Fruit fly (Drosophila melanogaster) whole organism, embryonic: ENCODE measurements around the gene CG13086.

Source experiments
- Antp ChIP-seq: fragments of 200-800 bp; sonication (Bioruptor generic); optimal IDR thresholded peaks from 3 replicates; lab custom pipeline; 2016; ENCODE audit warnings: missing biosample characterization, missing genetic modification characterization
- B-H2 ChIP-seq: fragments of 200-800 bp; sonication (Bioruptor generic); optimal IDR thresholded peaks from 2 replicates; lab custom pipeline; 2018; ENCODE audit warnings: missing biosample characterization, mild to moderate bottlenecking, missing genetic modification characterization
- CG12104 ChIP-seq: fragments of 200-800 bp; sonication (Bioruptor generic); optimal IDR thresholded peaks from 3 replicates; lab custom pipeline; 2016; ENCODE audit warnings: missing biosample characterization, missing genetic modification characterization
- CG12391 ChIP-seq: fragments of 200-800 bp; sonication (Bioruptor generic); optimal IDR thresholded peaks from 3 replicates; lab custom pipeline; 2018; ENCODE audit warnings: missing biosample characterization, mild to moderate bottlenecking, missing genetic modification characterization, moderate library complexity
- CG15601 ChIP-seq: fragments of 200-800 bp; sonication (Bioruptor generic); optimal IDR thresholded peaks from 3 replicates; lab custom pipeline; 2019; ENCODE audit warnings: missing biosample characterization, mild to moderate bottlenecking, missing genetic modification characterization, moderate library complexity
- CG18599 ChIP-seq: fragments of 200-800 bp; sonication (Bioruptor generic); optimal IDR thresholded peaks from 3 replicates; lab custom pipeline; 2017; ENCODE audit warnings: missing biosample characterization, missing genetic modification characterization, mild to moderate bottlenecking, moderate library complexity, missing genetic modification reagents
- CG2712 ChIP-seq: fragments of 200-800 bp; optimal IDR thresholded peaks from 3 replicates; lab custom pipeline; 2019; ENCODE audit warnings: missing biosample characterization, mild to moderate bottlenecking, missing genetic modification characterization, moderate library complexity
- CG3281 ChIP-seq: fragments of 200-800 bp; sonication (Bioruptor generic); optimal IDR thresholded peaks from 3 replicates; lab custom pipeline; 2017; ENCODE audit warnings: missing biosample characterization, mild to moderate bottlenecking, missing genetic modification characterization
- CG4424 ChIP-seq: fragments of 200-800 bp; sonication (Bioruptor generic); optimal IDR thresholded peaks from 3 replicates; lab custom pipeline; 2016; ENCODE audit warnings: missing biosample characterization, missing genetic modification characterization
- CG6175 ChIP-seq: fragments of 200-800 bp; sonication (Bioruptor generic); IDR thresholded peaks from 3 replicates; pipeline ENCODE4 v1.3.6; 2022; ENCODE audit warnings: missing biosample characterization, missing genetic modification characterization
- CG6654 ChIP-seq: fragments of 200-800 bp; sonication (Bioruptor generic); optimal IDR thresholded peaks from 2 replicates; lab custom pipeline; 2017; ENCODE audit warnings: missing biosample characterization, mild to moderate bottlenecking, missing genetic modification characterization
- CG6765 ChIP-seq: fragments of 200-800 bp; sonication (Bioruptor generic); optimal IDR thresholded peaks from 3 replicates; lab custom pipeline; 2017; ENCODE audit warnings: missing biosample characterization, mild to moderate bottlenecking, missing genetic modification characterization
- CG7786 ChIP-seq: fragments of 200-800 bp; sonication (Bioruptor generic); optimal IDR thresholded peaks from 2 replicates; lab custom pipeline; 2016; ENCODE audit warnings: missing biosample characterization, missing genetic modification characterization
- CoRest ChIP-seq: fragments of 200-800 bp; sonication (Bioruptor generic); optimal IDR thresholded peaks from 3 replicates; lab custom pipeline; 2018; ENCODE audit warnings: missing biosample characterization, mild to moderate bottlenecking, missing genetic modification characterization, moderate library complexity
- Doc2 ChIP-seq: fragments of 200-800 bp; sonication (Bioruptor generic); IDR thresholded peaks from 2 replicates; pipeline ENCODE4 v1.3.6; 2022; ENCODE audit warnings: missing biosample characterization, missing genetic modification characterization
- Dref ChIP-seq: fragments of 200-800 bp; sonication (Bioruptor generic); IDR thresholded peaks from 2 replicates; pipeline ENCODE4 v1.3.6; 2022; ENCODE audit warnings: missing biosample characterization, missing genetic modification characterization
- Ets97D ChIP-seq: fragments of 200-800 bp; sonication (Bioruptor generic); optimal IDR thresholded peaks from 3 replicates; lab custom pipeline; 2016; ENCODE audit warnings: missing biosample characterization, missing genetic modification characterization
- Fer1 ChIP-seq: fragments of 200-800 bp; sonication (Bioruptor generic); optimal IDR thresholded peaks from 2 replicates; lab custom pipeline; 2017; ENCODE audit warnings: missing biosample characterization, mild to moderate bottlenecking, missing genetic modification characterization
- HmgZ ChIP-seq: fragments of 200-800 bp; sonication (Bioruptor generic); optimal IDR thresholded peaks from 2 replicates; lab custom pipeline; 2018; ENCODE audit warnings: missing biosample characterization, mild to moderate bottlenecking, missing genetic modification characterization
- Hr78 ChIP-seq, 2 experiments: fragments of 200-800 bp in 1 of 2; fragments of >200 bp in 1 of 2; sonication (Bioruptor generic) in 1 of 2; optimal IDR thresholded peaks; 2 replicates each; lab custom pipeline; 2017 to 2019; ENCODE audit warnings: missing biosample characterization in 2 of 2, missing genetic modification characterization in 2 of 2, mild to moderate bottlenecking in 1 of 2, moderate library complexity in 1 of 2
- Myb ChIP-seq: fragments of 200-800 bp; sonication (Bioruptor generic); optimal IDR thresholded peaks from 2 replicates; lab custom pipeline; 2016; ENCODE audit warnings: missing biosample characterization, missing genetic modification characterization
- Oli ChIP-seq: fragments of 200-800 bp; sonication (Bioruptor generic); optimal IDR thresholded peaks from 2 replicates; lab custom pipeline; 2018; ENCODE audit warnings: missing biosample characterization, mild to moderate bottlenecking, missing genetic modification characterization, moderate library complexity
- Opbp ChIP-seq: fragments of 200-800 bp; sonication (Bioruptor generic); IDR thresholded peaks from 3 replicates; pipeline ENCODE4 v1.3.6; 2022; ENCODE audit warnings: missing biosample characterization, missing genetic modification characterization; ENCODE audit not compliant: partially characterized antibody
- Sry-δ ChIP-seq: fragments of 200-800 bp; sonication (Bioruptor generic); optimal IDR thresholded peaks from 2 replicates; lab custom pipeline; 2016; ENCODE audit warnings: missing biosample characterization, missing genetic modification characterization
- Ssrp ChIP-seq: fragments of 200-800 bp; sonication (Bioruptor generic); optimal IDR thresholded peaks from 2 replicates; lab custom pipeline; 2018; ENCODE audit warnings: missing biosample characterization, mild to moderate bottlenecking, missing genetic modification characterization, moderate library complexity
- ab ChIP-seq: fragments of 200-800 bp; sonication (Bioruptor generic); optimal IDR thresholded peaks from 2 replicates; lab custom pipeline; 2016; ENCODE audit warnings: missing biosample characterization, missing genetic modification characterization
- aop ChIP-seq: fragments of 200-800 bp; sonication (Bioruptor generic); IDR thresholded peaks from 2 replicates; pipeline ENCODE4 v1.3.6; 2022; ENCODE audit warnings: missing biosample characterization, missing genetic modification characterization
- cato ChIP-seq: fragments of 200-800 bp; sonication (Bioruptor generic); optimal IDR thresholded peaks from 2 replicates; lab custom pipeline; 2016; ENCODE audit warnings: missing biosample characterization, missing genetic modification characterization, borderline replicate concordance
- danr ChIP-seq: fragments of 200-800 bp; sonication (Bioruptor generic); IDR thresholded peaks from 2 replicates; pipeline ENCODE4 v1.3.6; 2022; ENCODE audit warnings: missing biosample characterization, missing genetic modification characterization
- en ChIP-seq: fragments of 200-800 bp; sonication (Bioruptor generic); optimal IDR thresholded peaks from 2 replicates; lab custom pipeline; 2016; ENCODE audit warnings: missing biosample characterization, missing genetic modification characterization
- eyg ChIP-seq: fragments of 200-800 bp; sonication (Bioruptor generic); optimal IDR thresholded peaks from 3 replicates; lab custom pipeline; 2016; ENCODE audit warnings: missing biosample characterization, missing genetic modification characterization
- fd96Cb ChIP-seq: fragments of 200-800 bp; sonication (Bioruptor generic); optimal IDR thresholded peaks from 2 replicates; lab custom pipeline; 2018; ENCODE audit warnings: missing biosample characterization, mild to moderate bottlenecking, missing genetic modification characterization, moderate library complexity
- fu2 ChIP-seq: fragments of 200-800 bp; sonication (Bioruptor generic); optimal IDR thresholded peaks from 2 replicates; lab custom pipeline; 2016; ENCODE audit warnings: missing biosample characterization, missing genetic modification characterization
- hbn ChIP-seq: fragments of 200-800 bp; sonication (Bioruptor generic); IDR thresholded peaks from 2 replicates; pipeline ENCODE4 v1.3.6; 2022; ENCODE audit warnings: missing biosample characterization, missing genetic modification characterization; ENCODE audit not compliant: partially characterized antibody
- jigr1 ChIP-seq: fragments of 200-800 bp; sonication (Bioruptor generic); IDR thresholded peaks from 3 replicates; pipeline ENCODE4 v1.3.6; 2022; ENCODE audit warnings: missing biosample characterization, missing genetic modification characterization
- lola ChIP-seq, 3 experiments: fragments of >200 bp in 2 of 3; fragments of 200-800 bp in 1 of 3; sonication (Bioruptor generic) in 1 of 3; optimal IDR thresholded peaks; 2 replicates each; lab custom pipeline; 2017 to 2019; ENCODE audit warnings: missing biosample characterization in 3 of 3, missing genetic modification characterization in 3 of 3, mild to moderate bottlenecking in 1 of 3, moderate library complexity in 1 of 3
- maf-S ChIP-seq: fragments of 200-800 bp; sonication (Bioruptor generic); optimal IDR thresholded peaks from 2 replicates; lab custom pipeline; 2016; ENCODE audit warnings: missing biosample characterization, missing genetic modification characterization
- phol ChIP-seq: fragments of 200-800 bp; sonication (Bioruptor generic); optimal IDR thresholded peaks from 3 replicates; lab custom pipeline; 2018; ENCODE audit warnings: missing biosample characterization, mild to moderate bottlenecking, missing genetic modification characterization, moderate library complexity
- prd ChIP-seq, 3 experiments: fragments of >200 bp in 2 of 3; fragments of 200-800 bp in 1 of 3; sonication (Bioruptor generic) in 1 of 3; optimal IDR thresholded peaks in 2 of 3; IDR thresholded peaks in 1 of 3; 2 replicates in 2 of 3; 3 replicates in 1 of 3; pipeline versions ENCODE4 v1.3.6 to Lab custom; 2017 to 2022; ENCODE audit warnings: missing biosample characterization in 1 of 3, missing genetic modification characterization in 1 of 3
- pum ChIP-seq: fragments of 200-800 bp; sonication (Bioruptor generic); optimal IDR thresholded peaks from 2 replicates; lab custom pipeline; 2016; ENCODE audit warnings: missing biosample characterization, missing genetic modification characterization
- schlank ChIP-seq: fragments of 200-800 bp; sonication (Bioruptor generic); optimal IDR thresholded peaks from 2 replicates; lab custom pipeline; 2018; ENCODE audit warnings: missing biosample characterization, mild to moderate bottlenecking, missing genetic modification characterization
- scrt ChIP-seq: fragments of 200-800 bp; sonication (Bioruptor generic); optimal IDR thresholded peaks from 2 replicates; lab custom pipeline; 2018; ENCODE audit warnings: missing biosample characterization, mild to moderate bottlenecking, missing genetic modification characterization, moderate library complexity
- sens ChIP-seq: fragments of 200-800 bp; sonication (Bioruptor generic); peaks from one replicate; lab custom pipeline; 2016; ENCODE audit warnings: missing biosample characterization, missing genetic modification characterization
- seq ChIP-seq: fragments of 200-800 bp; sonication (Bioruptor generic); IDR thresholded peaks from 2 replicates; pipeline ENCODE4 v1.3.6; 2022; ENCODE audit warnings: missing biosample characterization, missing genetic modification characterization
- slp2 ChIP-seq: fragments of 200-800 bp; sonication (Bioruptor generic); optimal IDR thresholded peaks from 2 replicates; lab custom pipeline; 2016; ENCODE audit warnings: missing biosample characterization, missing genetic modification characterization
- twi ChIP-seq: fragments of 200-800 bp; optimal IDR thresholded peaks from 2 replicates; lab custom pipeline; 2019; ENCODE audit warnings: missing biosample characterization, mild to moderate bottlenecking, missing genetic modification characterization, moderate library complexity
- unpg ChIP-seq: fragments of 200-800 bp; sonication (Bioruptor generic); optimal IDR thresholded peaks from 3 replicates; lab custom pipeline; 2018; ENCODE audit warnings: missing biosample characterization, mild to moderate bottlenecking, missing genetic modification characterization, moderate library complexity
- wek ChIP-seq: fragments of 200-800 bp; sonication (Bioruptor generic); optimal IDR thresholded peaks from 3 replicates; lab custom pipeline; 2018; ENCODE audit warnings: missing biosample characterization, mild to moderate bottlenecking, missing genetic modification characterization, moderate library complexity
- z ChIP-seq: fragments of 200-800 bp; sonication (Bioruptor generic); IDR thresholded peaks from 3 replicates; pipeline ENCODE4 v1.3.6; 2022; ENCODE audit warnings: missing biosample characterization, missing genetic modification characterization

CG13086 gene

dm6 chr2L:19314589-19314988, 49.6 kb upstream of the CG13086 start (continued):
- TF ChIP-seq Opbp (GFP tag; lab: Robert Waterston, UW) (no peak), Oli (tag; lab: Kevin White, UChicago) (peak; percentile 20), Antp (peak; percentile 11), jigr1 (GFP tag; lab: Robert Waterston, UW) (no peak), schlank (tag; lab: Kevin White, UChicago) (no peak), Sry-δ (GFP tag; lab: Kevin White, UChicago) (no peak), lola (GFP tag; optimal IDR thresholded peaks at IDR 0.05; lab: Kevin White, UChicago) (peak in 1 of 3 experiments; percentile 17), aop (GFP tag; lab: Robert Waterston, UW) (no peak), Ssrp (tag; lab: Kevin White, UChicago) (peak; percentile 28), cato (GFP tag; lab: Kevin White, UChicago) (no peak), CG12104 (no peak), ab (no peak), CG18599 (GFP tag; lab: Kevin White, UChicago) (no peak)

dm6 chr2L:19317778-19318177, 46.4 kb upstream of the CG13086 start:
- TF ChIP-seq twi (tag; lab: Kevin White, UChicago) (no peak), prd (optimal IDR thresholded peaks at IDR 0.05; lab: Kevin White, UChicago) (no peak), prd (GFP tag; IDR thresholded peaks at IDR 0.05; lab: Robert Waterston, UW) (no peak; the same call in 2 of the 3 replicates), HmgZ (tag; lab: Kevin White, UChicago) (no peak), CG7786 (no peak), B-H2 (no peak), phol (tag; lab: Kevin White, UChicago) (peak; percentile 33), sens (peak; percentile 83), CG6175 (GFP tag; lab: Robert Waterston, UW) (no peak), unpg (GFP tag; lab: Kevin White, UChicago) (peak; percentile 14), hbn (GFP tag; lab: Robert Waterston, UW) (no peak), danr (GFP tag; lab: Robert Waterston, UW) (no peak), slp2 (GFP tag; lab: Kevin White, UChicago) (no peak), z (GFP tag; lab: Robert Waterston, UW) (no peak), CG12391 (tag; lab: Kevin White, UChicago) (peak; percentile 1), Ets97D (GFP tag; lab: Kevin White, UChicago) (no peak), fd96Cb (tag; lab: Kevin White, UChicago) (peak; percentile 16), pum (GFP tag; lab: Kevin White, UChicago) (no peak), CG3281 (GFP tag; lab: Kevin White, UChicago) (no peak), scrt (GFP tag; lab: Kevin White, UChicago) (no peak), Hr78 (GFP tag; optimal IDR thresholded peaks at IDR 0.05; lab: Kevin White, UChicago) (no peak), Fer1 (GFP tag; lab: Kevin White, UChicago) (no peak), CG4424 (GFP tag; lab: Kevin White, UChicago) (peak; percentile 2), eyg (GFP tag; lab: Kevin White, UChicago) (no peak), CoRest (tag; lab: Kevin White, UChicago) (peak; percentile 6), wek (GFP tag; lab: Kevin White, UChicago) (no peak), CG15601 (tag; lab: Kevin White, UChicago) (no peak), seq (GFP tag; lab: Robert Waterston, UW) (no peak), maf-S (GFP tag; lab: Kevin White, UChicago) (no peak), Opbp (GFP tag; lab: Robert Waterston, UW) (no peak), CG6765 (GFP tag; lab: Kevin White, UChicago) (no peak), fu2 (GFP tag; lab: Kevin White, UChicago) (no peak), Myb (no peak), CG2712 (tag; lab: Kevin White, UChicago) (peak; percentile 31), Dref (no peak), en (no peak), Doc2 (no peak), jigr1 (GFP tag; lab: Robert Waterston, UW) (no peak), CG6654 (GFP tag; lab: Kevin White, UChicago) (no peak)
